Worm (Caenorhabditis elegans) whole organism, midembryonic: Measurements from ENCODE around the gene pho-5.

Experiments
- cog-1 ChIP-seq: sonication (generic microtip); optimal IDR thresholded peaks from 2 replicates; lab custom pipeline; 2016; ENCODE audit warnings: missing genetic modification characterization, missing compliant biosample characterization
- flt-1 ChIP-seq: fragments of 200-800 bp; sonication (Bioruptor generic); IDR thresholded peaks from 2 replicates; pipeline ENCODE4 v1.3.6; 2022; ENCODE audit warnings: missing genetic modification characterization, missing compliant biosample characterization
- klf-2 ChIP-seq: fragments of 200-800 bp; sonication (Bioruptor generic); conservative IDR thresholded peaks from 2 replicates; pipeline ENCODE4 v1.3.6; 2022; ENCODE audit warnings: missing genetic modification reagents, missing genetic modification characterization, missing compliant biosample characterization
- tab-1 ChIP-seq: fragments of 200-800 bp; sonication (Bioruptor generic); IDR thresholded peaks from 2 replicates; pipeline ENCODE4 v1.3.6; 2022; ENCODE audit warnings: missing genetic modification characterization, missing compliant biosample characterization
- ztf-23 ChIP-seq: fragments of 200-800 bp; sonication (Bioruptor generic); IDR thresholded peaks from 2 replicates; pipeline ENCODE4 v1.3.6; 2022; ENCODE audit warnings: missing genetic modification reagents, missing genetic modification characterization, missing compliant biosample characterization
- ztf-29 ChIP-seq: fragments of 200-800 bp; sonication (Bioruptor generic); IDR thresholded peaks from 2 replicates; pipeline ENCODE4 v1.3.6; 2022; ENCODE audit warnings: missing genetic modification reagents, missing genetic modification characterization, missing compliant biosample characterization

DNA sequence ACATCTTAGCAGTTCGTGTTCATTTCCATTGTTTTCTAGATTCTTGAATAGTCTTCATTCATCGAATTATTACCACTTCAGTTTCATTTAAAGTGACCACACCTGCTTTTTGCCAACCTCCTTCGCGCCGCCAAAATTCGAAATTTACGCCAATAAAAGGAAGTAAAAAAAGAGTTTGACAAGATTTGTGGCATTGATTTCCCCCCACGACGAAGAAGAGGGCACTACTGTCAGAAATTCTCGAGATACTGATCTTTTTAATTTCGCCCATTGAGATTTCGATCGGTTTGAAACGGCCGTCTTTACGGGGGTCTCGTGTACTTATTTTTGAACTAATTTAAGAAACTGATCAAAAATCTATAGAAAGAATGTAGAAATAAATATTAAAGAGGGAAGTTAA lies 16.0 kb upstream of the pho-5 start:
- TF ChIP-seq ztf-29 (GFP tag; lab: Robert Waterston, UW) (no peak), tab-1 (GFP tag; lab: Robert Waterston, UW) (no peak), klf-2 (GFP tag; lab: Robert Waterston, UW) (no peak), flt-1 (GFP tag; lab: Robert Waterston, UW) (no peak), cog-1 (no peak), ztf-23 (GFP tag; lab: Robert Waterston, UW) (no peak)
